Fruit fly (Drosophila melanogaster) whole organism, embryonic: ENCODE measurements around the gene Hf.
A peak's percentile ranks its signal among the peaks of the same experiment; 100 is the strongest.

ENCODE experiments used
- Ada2b ChIP-seq: fragments of 200-800 bp; sonication (Bioruptor generic); IDR thresholded peaks from 2 replicates; pipeline ENCODE4 v1.3.6; 2022; ENCODE audit warnings: missing biosample characterization, missing genetic modification characterization
- Asciz ChIP-seq: fragments of 200-800 bp; sonication (Bioruptor generic); optimal IDR thresholded peaks from 2 replicates; lab custom pipeline; 2017; ENCODE audit warnings: missing biosample characterization, mild to moderate bottlenecking, missing genetic modification characterization, missing genetic modification reagents
- CG15011 ChIP-seq: fragments of 200-800 bp; sonication (Bioruptor generic); optimal IDR thresholded peaks from 3 replicates; lab custom pipeline; 2018; ENCODE audit warnings: missing biosample characterization, mild to moderate bottlenecking, missing genetic modification characterization
- CG15269 ChIP-seq: fragments of 200-800 bp; sonication (Bioruptor generic); optimal IDR thresholded peaks from 2 replicates; lab custom pipeline; 2018; ENCODE audit warnings: missing biosample characterization, mild to moderate bottlenecking, missing genetic modification characterization, moderate library complexity
- CG17829 ChIP-seq: fragments of 200-800 bp; optimal IDR thresholded peaks from 2 replicates; lab custom pipeline; 2019; ENCODE audit warnings: missing biosample characterization, mild to moderate bottlenecking, missing genetic modification characterization, moderate library complexity
- CG18599 ChIP-seq: fragments of 200-800 bp; sonication (Bioruptor generic); optimal IDR thresholded peaks from 3 replicates; lab custom pipeline; 2017; ENCODE audit warnings: missing biosample characterization, missing genetic modification characterization, mild to moderate bottlenecking, moderate library complexity, missing genetic modification reagents
- CG2678 ChIP-seq: fragments of 200-800 bp; sonication (Bioruptor generic); optimal IDR thresholded peaks from 3 replicates; lab custom pipeline; 2019; ENCODE audit warnings: missing biosample characterization, mild to moderate bottlenecking, missing genetic modification characterization, moderate library complexity
- CG2889 ChIP-seq: fragments of 200-800 bp; sonication (Bioruptor generic); IDR thresholded peaks from 3 replicates; pipeline ENCODE4 v1.3.6; 2022; ENCODE audit warnings: missing biosample characterization, missing genetic modification characterization
- CG30431 ChIP-seq: fragments of 200-800 bp; sonication (Bioruptor generic); optimal IDR thresholded peaks from 2 replicates; lab custom pipeline; 2017; ENCODE audit warnings: missing biosample characterization, missing genetic modification characterization
- CG32772 ChIP-seq: fragments of 200-800 bp; sonication (Bioruptor generic); IDR thresholded peaks from 2 replicates; pipeline ENCODE4 v1.3.6; 2022; ENCODE audit warnings: missing biosample characterization, missing genetic modification characterization
- CG34224 ChIP-seq: fragments of 200-800 bp; sonication (Bioruptor generic); IDR thresholded peaks from 3 replicates; pipeline ENCODE4 v1.3.6; 2022; ENCODE audit warnings: missing biosample characterization, missing genetic modification characterization; ENCODE audit not compliant: partially characterized antibody
- CG6791 ChIP-seq: fragments of 200-800 bp; sonication (Bioruptor generic); IDR thresholded peaks from 3 replicates; pipeline ENCODE4 v1.3.6; 2022; ENCODE audit warnings: missing biosample characterization, missing genetic modification characterization; ENCODE audit not compliant: partially characterized antibody
- CG7963 ChIP-seq: fragments of 200-800 bp; sonication (Bioruptor generic); IDR thresholded peaks from 3 replicates; pipeline ENCODE4 v1.3.6; 2022; ENCODE audit warnings: missing biosample characterization, missing genetic modification characterization; ENCODE audit not compliant: partially characterized antibody
- CG9727 ChIP-seq: fragments of 200-800 bp; sonication (Bioruptor generic); optimal IDR thresholded peaks from 3 replicates; lab custom pipeline; 2017; ENCODE audit warnings: missing biosample characterization, mild to moderate bottlenecking, missing genetic modification characterization
- CG9876 ChIP-seq: fragments of 200-800 bp; sonication (Bioruptor generic); optimal IDR thresholded peaks from 2 replicates; lab custom pipeline; 2016; ENCODE audit warnings: missing biosample characterization, missing genetic modification characterization
- CG9932 ChIP-seq: fragments of 200-800 bp; sonication (Bioruptor generic); IDR thresholded peaks from 2 replicates; pipeline ENCODE4 v1.3.6; 2022; ENCODE audit warnings: missing biosample characterization, missing genetic modification characterization
- Deaf1 ChIP-seq: fragments of 200-800 bp; optimal IDR thresholded peaks from 3 replicates; lab custom pipeline; 2019; ENCODE audit warnings: missing biosample characterization, mild to moderate bottlenecking, missing genetic modification characterization, moderate library complexity
- Dfd ChIP-seq, 2 experiments: fragments of >200 bp; optimal IDR thresholded peaks; 2 replicates each; lab custom pipeline; 2017; ENCODE audit warnings: missing biosample characterization in 2 of 2, missing genetic modification characterization in 2 of 2
- Dip2 ChIP-seq: fragments of 200-800 bp; sonication (Bioruptor generic); IDR thresholded peaks from 2 replicates; pipeline ENCODE4 v1.3.6; 2022; ENCODE audit warnings: missing biosample characterization, missing genetic modification characterization
- E2f2 ChIP-seq: fragments of 200-800 bp; sonication (Bioruptor generic); IDR thresholded peaks from 2 replicates; pipeline ENCODE4 v1.3.6; 2022; ENCODE audit warnings: missing biosample characterization, missing genetic modification characterization
- HmgD ChIP-seq: fragments of 200-800 bp; sonication (Bioruptor generic); optimal IDR thresholded peaks from 3 replicates; lab custom pipeline; 2016; ENCODE audit warnings: missing biosample characterization, missing genetic modification characterization
- MBD-R2 ChIP-seq: fragments of 200-800 bp; sonication (Bioruptor generic); IDR thresholded peaks from 2 replicates; pipeline ENCODE4 v1.3.6; 2022; ENCODE audit warnings: missing biosample characterization, missing genetic modification characterization
- MESR4 ChIP-seq: fragments of 200-800 bp; sonication (Bioruptor generic); optimal IDR thresholded peaks from 2 replicates; lab custom pipeline; 2018; ENCODE audit warnings: missing biosample characterization, mild to moderate bottlenecking, missing genetic modification characterization, moderate library complexity
- Meics ChIP-seq: fragments of 200-800 bp; sonication (Bioruptor generic); optimal IDR thresholded peaks from 2 replicates; lab custom pipeline; 2017; ENCODE audit warnings: missing biosample characterization, mild to moderate bottlenecking, missing genetic modification characterization
- Optix ChIP-seq: fragments of 200-800 bp; sonication (Bioruptor generic); IDR thresholded peaks from 3 replicates; pipeline ENCODE4 v1.3.6; 2022; ENCODE audit warnings: missing biosample characterization, missing genetic modification characterization
- Sox100B ChIP-seq: fragments of 200-800 bp; sonication (Bioruptor generic); optimal IDR thresholded peaks from 3 replicates; lab custom pipeline; 2018; ENCODE audit warnings: missing biosample characterization, mild to moderate bottlenecking, missing genetic modification characterization
- aop ChIP-seq: fragments of 200-800 bp; sonication (Bioruptor generic); IDR thresholded peaks from 2 replicates; pipeline ENCODE4 v1.3.6; 2022; ENCODE audit warnings: missing biosample characterization, missing genetic modification characterization
- ase ChIP-seq: fragments of 200-800 bp; sonication (Bioruptor generic); IDR thresholded peaks from 3 replicates; pipeline ENCODE4 v1.3.6; 2022; ENCODE audit warnings: missing biosample characterization, missing genetic modification characterization
- bcd ChIP-seq: fragments of 200-800 bp; sonication (Bioruptor generic); optimal IDR thresholded peaks from 2 replicates; lab custom pipeline; 2017; ENCODE audit warnings: missing biosample characterization, mild to moderate bottlenecking, missing genetic modification characterization
- cg ChIP-seq: fragments of 200-800 bp; sonication (Bioruptor generic); optimal IDR thresholded peaks from 3 replicates; lab custom pipeline; 2019; ENCODE audit warnings: missing biosample characterization, mild to moderate bottlenecking, missing genetic modification characterization, moderate library complexity
- dan ChIP-seq: fragments of 200-800 bp; sonication (Bioruptor generic); IDR thresholded peaks from 2 replicates; pipeline ENCODE4 v1.3.6; 2022; ENCODE audit warnings: missing biosample characterization, missing genetic modification characterization
- dmrt11E ChIP-seq: fragments of 200-800 bp; sonication (Bioruptor generic); optimal IDR thresholded peaks from 3 replicates; lab custom pipeline; 2018; ENCODE audit warnings: missing biosample characterization, mild to moderate bottlenecking, missing genetic modification characterization, moderate library complexity
- dmrt99B ChIP-seq: fragments of 200-800 bp; sonication (Bioruptor generic); optimal IDR thresholded peaks from 2 replicates; lab custom pipeline; 2018; ENCODE audit warnings: missing biosample characterization, mild to moderate bottlenecking, missing genetic modification characterization, moderate library complexity
- dpn ChIP-seq, 2 experiments: fragments of 200-800 bp; sonication (Bioruptor generic); optimal IDR thresholded peaks; 3 replicates each; lab custom pipeline; 2016; ENCODE audit warnings: missing biosample characterization in 2 of 2, missing genetic modification characterization in 2 of 2
- esg ChIP-seq: fragments of 200-800 bp; sonication (Bioruptor generic); conservative IDR thresholded peaks from 2 replicates; pipeline ENCODE4 v1.3.6; 2022; ENCODE audit warnings: missing biosample characterization, missing genetic modification characterization
- h ChIP-seq: fragments of >200 bp; optimal IDR thresholded peaks from 2 replicates; lab custom pipeline; 2017
- hbn ChIP-seq: fragments of 200-800 bp; sonication (Bioruptor generic); IDR thresholded peaks from 2 replicates; pipeline ENCODE4 v1.3.6; 2022; ENCODE audit warnings: missing biosample characterization, missing genetic modification characterization; ENCODE audit not compliant: partially characterized antibody
- ind ChIP-seq: fragments of 200-800 bp; sonication (Bioruptor generic); optimal IDR thresholded peaks from 3 replicates; lab custom pipeline; 2016; ENCODE audit warnings: missing biosample characterization, missing genetic modification characterization
- kah ChIP-seq: fragments of 200-800 bp; sonication (Bioruptor generic); optimal IDR thresholded peaks from 2 replicates; lab custom pipeline; 2018; ENCODE audit warnings: missing biosample characterization, mild to moderate bottlenecking, missing genetic modification characterization
- kay ChIP-seq: fragments of 200-800 bp; sonication (Bioruptor generic); optimal IDR thresholded peaks from 2 replicates; lab custom pipeline; 2016; ENCODE audit warnings: missing biosample characterization, missing genetic modification characterization
- lbe ChIP-seq: fragments of 200-800 bp; sonication (Bioruptor generic); optimal IDR thresholded peaks from 2 replicates; lab custom pipeline; 2016; ENCODE audit warnings: missing biosample characterization, mild to moderate bottlenecking, missing genetic modification characterization
- lilli ChIP-seq: fragments of 200-800 bp; sonication (Bioruptor generic); optimal IDR thresholded peaks from 3 replicates; lab custom pipeline; 2016; ENCODE audit warnings: missing biosample characterization, missing genetic modification characterization
- nerfin-1 ChIP-seq: fragments of 200-800 bp; sonication (Bioruptor generic); optimal IDR thresholded peaks from 3 replicates; lab custom pipeline; 2019; ENCODE audit warnings: missing biosample characterization, mild to moderate bottlenecking, missing genetic modification characterization, moderate library complexity
- odd ChIP-seq: fragments of 200-800 bp; sonication (Bioruptor generic); optimal IDR thresholded peaks from 2 replicates; lab custom pipeline; 2017; ENCODE audit warnings: missing biosample characterization, mild to moderate bottlenecking, missing genetic modification characterization
- schlank ChIP-seq: fragments of 200-800 bp; sonication (Bioruptor generic); optimal IDR thresholded peaks from 2 replicates; lab custom pipeline; 2018; ENCODE audit warnings: missing biosample characterization, mild to moderate bottlenecking, missing genetic modification characterization
- scrt ChIP-seq: fragments of 200-800 bp; sonication (Bioruptor generic); optimal IDR thresholded peaks from 2 replicates; lab custom pipeline; 2018; ENCODE audit warnings: missing biosample characterization, mild to moderate bottlenecking, missing genetic modification characterization, moderate library complexity
- sens-2 ChIP-seq: fragments of 200-800 bp; sonication (Bioruptor generic); IDR thresholded peaks from 2 replicates; pipeline ENCODE4 v1.3.6; 2022; ENCODE audit warnings: missing biosample characterization, missing genetic modification characterization
- sisA ChIP-seq: fragments of 200-800 bp; sonication (Bioruptor generic); IDR thresholded peaks from 2 replicates; pipeline ENCODE4 v1.3.6; 2022; ENCODE audit warnings: missing biosample characterization, missing genetic modification characterization
- slbo ChIP-seq: fragments of 200-800 bp; sonication (Bioruptor generic); IDR thresholded peaks from 2 replicates; pipeline ENCODE4 v1.3.6; 2022; ENCODE audit warnings: missing biosample characterization, missing genetic modification characterization
- sqz ChIP-seq: fragments of 200-800 bp; sonication (Bioruptor generic); optimal IDR thresholded peaks from 3 replicates; lab custom pipeline; 2018; ENCODE audit warnings: missing biosample characterization, mild to moderate bottlenecking, missing genetic modification characterization
- ttk ChIP-seq: fragments of 200-800 bp; sonication (Bioruptor generic); IDR thresholded peaks from 2 replicates; pipeline ENCODE4 v2.1.2; 2022; ENCODE audit warnings: missing biosample characterization, missing genetic modification characterization
- yki ChIP-seq: fragments of >200 bp; optimal IDR thresholded peaks from 3 replicates; lab custom pipeline; 2018

Gene Hf

dm6 chr2L:19930102-19930501 lies 37.4 kb downstream of the Hf start (continued):
- TF ChIP-seq CG15269 (peak; percentile 58), Dfd (GFP tag; optimal IDR thresholded peaks at IDR 0.05; lab: Kevin White, UChicago) (no peak), CG30431 (no peak), dan (GFP tag; lab: Robert Waterston, UW) (no peak), Asciz (GFP tag; lab: Kevin White, UChicago) (peak; percentile 22), E2f2 (GFP tag; lab: Robert Waterston, UW) (0 out of 2 replicates have a peak, but pooled peaks have one; percentile 24), bcd (GFP tag; lab: Kevin White, UChicago) (peak; percentile 31), ind (GFP tag; lab: Kevin White, UChicago) (peak; percentile 43), Dip2 (GFP tag; lab: Robert Waterston, UW) (no peak), CG18599 (GFP tag; lab: Kevin White, UChicago) (peak; percentile 82), CG7963 (GFP tag; lab: Robert Waterston, UW) (no peak), cg (no peak), kay (GFP tag; lab: Kevin White, UChicago) (no peak), CG2889 (no peak), dmrt11E (peak; percentile 6), schlank (tag; lab: Kevin White, UChicago) (no peak), lbe (no peak), sqz (peak; percentile 2), nerfin-1 (tag; lab: Kevin White, UChicago) (no peak), lilli (GFP tag; lab: Kevin White, UChicago) (peak; percentile 16), Optix (GFP tag; lab: Robert Waterston, UW) (no peak), odd (GFP tag; lab: Kevin White, UChicago) (peak; percentile 5), h (no peak), Ada2b (GFP tag; lab: Robert Waterston, UW) (peak; percentile 35; the same call in 1 of the 2 replicates), CG32772 (peak; percentile 49; the same call in 1 of the 2 replicates), CG9932 (GFP tag; lab: Robert Waterston, UW) (peak; percentile 16; the same call in 1 of the 2 replicates), CG17829 (tag; lab: Kevin White, UChicago) (peak; percentile 30), aop (no peak), Deaf1 (tag; lab: Kevin White, UChicago) (no peak), Sox100B (GFP tag; lab: Kevin White, UChicago) (peak; percentile 43), CG9876 (no peak), CG6791 (GFP tag; lab: Robert Waterston, UW) (no peak), dmrt99B (tag; lab: Kevin White, UChicago) (peak; percentile 71), HmgD (GFP tag; lab: Kevin White, UChicago) (no peak), hbn (no peak), esg (GFP tag; lab: Robert Waterston, UW) (0 out of 2 replicates have a peak, but pooled peaks have one; percentile 20), MBD-R2 (GFP tag; lab: Robert Waterston, UW) (peak; percentile 13; the same call in 1 of the 2 replicates), CG15011 (GFP tag; lab: Kevin White, UChicago) (peak; percentile 21), sens-2 (GFP tag; lab: Robert Waterston, UW) (no peak), scrt (peak; percentile 57), CG2678 (tag; lab: Kevin White, UChicago) (peak; percentile 71), sisA (GFP tag; lab: Robert Waterston, UW) (peak; percentile 52), CG9727 (GFP tag; lab: Kevin White, UChicago) (peak; percentile 42), dpn (GFP tag; optimal IDR thresholded peaks at IDR 0.05; lab: Kevin White, UChicago) (peak in 1 of 2 experiments; percentile 34), slbo (GFP tag; lab: Robert Waterston, UW) (peak; percentile 53), CG34224 (GFP tag; lab: Robert Waterston, UW) (no peak), Meics (peak; percentile 57), kah (GFP tag; lab: Kevin White, UChicago) (peak; percentile 3), MESR4 (GFP tag; lab: Kevin White, UChicago) (no peak), ttk (GFP tag; lab: Robert Waterston, UW) (no peak), ase (GFP tag; lab: Robert Waterston, UW) (no peak), yki (lab: Kevin White, UChicago) (no peak)
